Worm (Caenorhabditis elegans): Measurements from ENCODE around the gene W09D6.5.
A peak's percentile ranks its signal among the peaks of the same experiment; 100 is the strongest.

The W09D6.5 gene

DNA sequence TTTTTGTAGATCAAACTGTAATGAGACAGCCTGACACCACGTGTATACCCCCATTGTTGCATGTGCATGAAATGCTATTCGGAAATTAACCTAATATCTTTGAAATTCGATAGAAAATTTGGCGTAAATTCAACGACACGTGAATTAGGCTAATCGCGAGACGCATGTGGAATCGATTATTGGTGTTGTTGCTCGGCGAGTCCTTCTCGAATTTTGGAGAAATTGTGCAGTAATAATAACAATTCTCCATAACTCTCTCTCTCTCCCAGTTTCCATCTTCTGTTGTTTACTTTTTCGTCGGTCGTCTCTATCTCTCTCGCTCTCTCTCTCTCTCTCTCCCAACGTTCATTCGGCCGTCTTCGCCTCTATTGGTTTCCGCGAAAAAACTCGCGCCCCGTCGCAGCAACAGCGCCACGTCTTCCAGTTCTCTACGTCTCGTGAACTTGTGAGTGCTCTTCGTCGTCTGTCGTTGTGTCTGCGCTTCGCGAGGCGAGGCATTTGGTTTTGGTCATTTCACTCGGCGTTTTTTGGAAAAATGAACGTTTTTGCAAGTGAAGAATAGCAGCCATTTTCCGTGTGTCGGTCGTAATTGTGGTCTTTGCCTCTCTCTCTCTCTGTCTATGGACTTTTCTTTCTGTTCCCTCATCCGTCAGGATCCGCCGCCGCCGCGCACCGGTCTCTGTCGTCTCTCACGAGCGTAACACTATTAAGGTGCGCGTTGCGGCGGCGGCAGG, 33.6 kb upstream of the W09D6.5 start (continued):
- TF ChIP-seq nhr-237 (tag; optimal IDR thresholded peaks at IDR 0.05) = no peak
- peak; percentile 69; the same call in 1 of the 2 replicates for TF ChIP-seq egl-43 (GFP tag; IDR thresholded peaks at IDR 0.05)
- peak; percentile 85 for TF ChIP-seq hmg-1.1 (GFP tag; IDR thresholded peaks at IDR 0.05)
- TF ChIP-seq daf-19 (GFP tag; conservative IDR thresholded peaks at IDR 0.05) = no peak
- TF ChIP-seq set-16 (GFP tag; IDR thresholded peaks at IDR 0.05) = peak; percentile 69
- peak; percentile 88 for TF ChIP-seq hlh-30 (tag; optimal IDR thresholded peaks at IDR 0.05; ENCODE audit: insufficient read depth)
- TF ChIP-seq nhr-111 (GFP tag; optimal IDR thresholded peaks at IDR 0.05) = no peak
- peak; percentile 64 for TF ChIP-seq nhr-28 (tag; optimal IDR thresholded peaks at IDR 0.05)
- peak; percentile 55 for TF ChIP-seq T26A8.4 (GFP tag; IDR thresholded peaks at IDR 0.05)
- TF ChIP-seq fkh-10 (GFP tag; optimal IDR thresholded peaks at IDR 0.05) = peak; percentile 74
- no peak for TF ChIP-seq lim-7 (GFP tag; IDR thresholded peaks at IDR 0.05)
- TF ChIP-seq mep-1 (tag; optimal IDR thresholded peaks at IDR 0.05) = peak; percentile 73
- peak; percentile 63 for TF ChIP-seq lin-13 (GFP tag; optimal IDR thresholded peaks at IDR 0.05)
- no peak for TF ChIP-seq saeg-2 (GFP tag; IDR thresholded peaks at IDR 0.05)
- TF ChIP-seq Y75B8A.6 (GFP tag; IDR thresholded peaks at IDR 0.05) = no peak
- no peak for TF ChIP-seq ZK546.5 (tag; optimal IDR thresholded peaks at IDR 0.05)
- TF ChIP-seq ztf-7 (tag; optimal IDR thresholded peaks at IDR 0.05) = no peak
- no peak for TF ChIP-seq daf-12 (tag; optimal IDR thresholded peaks at IDR 0.05)
- TF ChIP-seq ceh-32 (tag; optimal IDR thresholded peaks at IDR 0.05; ENCODE audit: poor library complexity) = peak; percentile 19
- TF ChIP-seq fos-1 (tag; optimal IDR thresholded peaks at IDR 0.05) = no peak
- no peak for TF ChIP-seq unc-130 (GFP tag; optimal IDR thresholded peaks at IDR 0.05)
- no peak for TF ChIP-seq unc-39 (tag; optimal IDR thresholded peaks at IDR 0.05)
- TF ChIP-seq dpl-1 (GFP tag; optimal IDR thresholded peaks at IDR 0.05) = peak; percentile 51
- TF ChIP-seq arid-1 (GFP tag; conservative IDR thresholded peaks at IDR 0.05) = 0 out of 2 replicates have a peak, but pooled peaks have one; percentile 43
- peak in 1 of 2 experiments; percentile 50 for TF ChIP-seq hif-1 (tag; optimal IDR thresholded peaks at IDR 0.05)
- peak; percentile 13 for TF ChIP-seq jun-1 (tag; optimal IDR thresholded peaks at IDR 0.05)
- peak; percentile 50 for TF ChIP-seq F37D6.2 (tag; optimal IDR thresholded peaks at IDR 0.05)
- TF ChIP-seq dmd-8 (GFP tag; IDR thresholded peaks at IDR 0.05) = no peak
- TF ChIP-seq snpc-4 (tag; optimal IDR thresholded peaks at IDR 0.05) = no peak
- TF ChIP-seq R02D3.7 (tag; optimal IDR thresholded peaks at IDR 0.05) = no peak
- no peak for TF ChIP-seq nhr-76 (tag; optimal IDR thresholded peaks at IDR 0.05)
- TF ChIP-seq nhr-41 (GFP tag; IDR thresholded peaks at IDR 0.05) = no peak
- TF ChIP-seq tra-1 (GFP tag; IDR thresholded peaks at IDR 0.05) = no peak
- TF ChIP-seq nhr-102 (tag; optimal IDR thresholded peaks at IDR 0.05) = peak; percentile 18
- TF ChIP-seq tag-97 (GFP tag; IDR thresholded peaks at IDR 0.05) = no peak
- TF ChIP-seq attf-4 (tag; optimal IDR thresholded peaks at IDR 0.05) = no peak
- TF ChIP-seq lin-1 (GFP tag; IDR thresholded peaks at IDR 0.05) = no peak
- peak; percentile 82 for TF ChIP-seq nhr-25 (tag; optimal IDR thresholded peaks at IDR 0.05; ENCODE audit: borderline replicate concordance, insufficient read depth)
- TF ChIP-seq ctbp-1 (GFP tag; IDR thresholded peaks at IDR 0.05) = peak; percentile 70
- TF ChIP-seq lsy-2 (tag; optimal IDR thresholded peaks at IDR 0.05) = peak in 1 of 2 experiments; percentile 67
- TF ChIP-seq snpc-1.2 (GFP tag; IDR thresholded peaks at IDR 0.05) = no peak
- no peak for TF ChIP-seq zag-1 (tag; optimal IDR thresholded peaks at IDR 0.05)
- peak; percentile 31 to 81 for TF ChIP-seq mdl-1 (tag; optimal IDR thresholded peaks at IDR 0.05)
- TF ChIP-seq lir-3 (tag; optimal IDR thresholded peaks at IDR 0.05) = no peak
- no peak for TF ChIP-seq lin-29 (GFP tag; IDR thresholded peaks at IDR 0.05)
- no peak for TF ChIP-seq lin-39 (tag; optimal IDR thresholded peaks at IDR 0.05)
- TF ChIP-seq zfp-3 (GFP tag; conservative IDR thresholded peaks at IDR 0.05) = no peak
- peak; percentile 61 for TF ChIP-seq mxl-3 (GFP tag; optimal IDR thresholded peaks at IDR 0.05)
- TF ChIP-seq zip-2 (tag; optimal IDR thresholded peaks at IDR 0.05) = peak; percentile 21
- TF ChIP-seq daf-16 (GFP tag; optimal IDR thresholded peaks at IDR 0.05) = no peak
- TF ChIP-seq daf-16 (tag; optimal IDR thresholded peaks at IDR 0.05) = peak; percentile 52

Data from whole organism, L4 larva.